Worm (Caenorhabditis elegans) whole organism, mixed stage, embryonic: ENCODE measurements around the gene hbl-1.

Experiments
- M03D4.4 ChIP-seq: sonication (generic microtip); optimal IDR thresholded peaks from 2 replicates; lab custom pipeline; 2017; ENCODE audit warnings: mild to moderate bottlenecking, missing genetic modification characterization, missing compliant biosample characterization
- bed-3 ChIP-seq: fragments of 200-800 bp; sonication (Bioruptor generic); optimal IDR thresholded peaks from 3 replicates; lab custom pipeline; 2018; ENCODE audit warnings: mild to moderate bottlenecking, missing genetic modification characterization, moderate library complexity, missing compliant biosample characterization
- blmp-1 ChIP-seq: fragments of 150-350 bp; optimal IDR thresholded peaks from 2 replicates; lab custom pipeline; 2014; ENCODE audit warnings: missing biosample characterization, missing genetic modification characterization
- ceh-39 ChIP-seq: fragments of 150-350 bp; optimal IDR thresholded peaks from 2 replicates; lab custom pipeline; 2014; ENCODE audit warnings: missing biosample characterization, missing genetic modification characterization
- ceh-43 ChIP-seq: fragments of 200-800 bp; sonication (Bioruptor generic); optimal IDR thresholded peaks from 2 replicates; lab custom pipeline; 2018; ENCODE audit warnings: mild to moderate bottlenecking, missing genetic modification characterization, moderate library complexity, missing compliant biosample characterization
- ceh-83 ChIP-seq: fragments of 200-800 bp; sonication (Bioruptor generic); optimal IDR thresholded peaks from 2 replicates; lab custom pipeline; 2018; ENCODE audit warnings: mild to moderate bottlenecking, missing genetic modification characterization, missing compliant biosample characterization
- ces-1 ChIP-seq: fragments of 150-350 bp; optimal IDR thresholded peaks from 2 replicates; lab custom pipeline; 2014; ENCODE audit warnings: missing biosample characterization, missing genetic modification reagents, missing genetic modification characterization
- cnd-1 ChIP-seq: fragments of 200-800 bp; sonication (Bioruptor generic); optimal IDR thresholded peaks from 2 replicates; lab custom pipeline; 2018; ENCODE audit warnings: mild to moderate bottlenecking, missing genetic modification characterization, missing compliant biosample characterization
- drap-1 ChIP-seq: fragments of 200-800 bp; sonication (Bioruptor generic); optimal IDR thresholded peaks from 3 replicates; lab custom pipeline; 2018; ENCODE audit warnings: mild to moderate bottlenecking, missing genetic modification characterization, missing compliant biosample characterization
- elt-1 ChIP-seq: sonication (generic microtip); optimal IDR thresholded peaks from 2 replicates; lab custom pipeline; 2017; ENCODE audit warnings: missing genetic modification characterization, mild to moderate bottlenecking, missing compliant biosample characterization, antibody characterized with exemption, moderate library complexity, borderline replicate concordance; ENCODE audit not compliant: insufficient read depth
- elt-3 ChIP-seq: fragments of 150-350 bp; optimal IDR thresholded peaks from 2 replicates; lab custom pipeline; 2014; ENCODE audit warnings: missing biosample characterization, missing genetic modification characterization
- flh-1 ChIP-seq: fragments of 200-800 bp; sonication (Bioruptor generic); optimal IDR thresholded peaks from 2 replicates; lab custom pipeline; 2018; ENCODE audit warnings: mild to moderate bottlenecking, missing genetic modification characterization, moderate library complexity, missing compliant biosample characterization
- ham-2 ChIP-seq: fragments of 200-800 bp; sonication (Bioruptor generic); optimal IDR thresholded peaks from 2 replicates; lab custom pipeline; 2018; ENCODE audit warnings: mild to moderate bottlenecking, missing genetic modification characterization, missing compliant biosample characterization
- hlh-1 ChIP-seq: fragments of 150-350 bp; optimal IDR thresholded peaks from 2 replicates; lab custom pipeline; 2014; ENCODE audit warnings: missing biosample characterization, missing genetic modification reagents, missing genetic modification characterization
- lin-13 ChIP-seq: fragments of 150-350 bp; optimal IDR thresholded peaks from 2 replicates; lab custom pipeline; 2014; ENCODE audit warnings: missing biosample characterization, missing genetic modification characterization
- lin-32 ChIP-seq: fragments of 200-800 bp; sonication (Bioruptor generic); optimal IDR thresholded peaks from 2 replicates; lab custom pipeline; 2018; ENCODE audit warnings: mild to moderate bottlenecking, missing genetic modification characterization, missing compliant biosample characterization
- lsy-2 ChIP-seq: fragments of 150-350 bp; optimal IDR thresholded peaks from 2 replicates; lab custom pipeline; 2014; ENCODE audit warnings: missing biosample characterization, missing genetic modification characterization
- mab-5 ChIP-seq: fragments of 150-350 bp; optimal IDR thresholded peaks from 2 replicates; lab custom pipeline; 2014; ENCODE audit warnings: missing biosample characterization, missing genetic modification characterization
- mep-1 ChIP-seq: fragments of 150-350 bp; optimal IDR thresholded peaks from 2 replicates; lab custom pipeline; 2017; ENCODE audit warnings: missing biosample characterization, missing genetic modification reagents, missing genetic modification characterization, inconsistent platforms
- mls-2 ChIP-seq: sonication (generic microtip); optimal IDR thresholded peaks from 2 replicates; lab custom pipeline; 2016; ENCODE audit warnings: mild to moderate bottlenecking, missing genetic modification characterization, moderate library complexity, missing compliant biosample characterization
- nhr-12 ChIP-seq: fragments of 150-350 bp; optimal IDR thresholded peaks from 2 replicates; lab custom pipeline; 2014; ENCODE audit warnings: missing biosample characterization, missing genetic modification characterization
- nhr-2 ChIP-seq: fragments of 150-350 bp; optimal IDR thresholded peaks from 2 replicates; lab custom pipeline; 2014; ENCODE audit warnings: missing biosample characterization, missing genetic modification characterization
- nhr-237 ChIP-seq: fragments of 150-350 bp; optimal IDR thresholded peaks from 2 replicates; lab custom pipeline; 2014; ENCODE audit warnings: missing biosample characterization, missing genetic modification characterization
- nhr-28 ChIP-seq: fragments of 150-350 bp; optimal IDR thresholded peaks from 2 replicates; lab custom pipeline; 2014; ENCODE audit warnings: missing biosample characterization, missing genetic modification characterization
- nhr-76 ChIP-seq: sonication (generic microtip); optimal IDR thresholded peaks from 2 replicates; lab custom pipeline; 2017; ENCODE audit warnings: missing biosample characterization, missing genetic modification characterization
- pha-4 ChIP-seq: fragments of 150-350 bp; optimal IDR thresholded peaks from 2 replicates; lab custom pipeline; 2018; ENCODE audit warnings: missing biosample characterization, missing genetic modification reagents, missing genetic modification characterization
- sem-2 ChIP-seq: fragments of 200-800 bp; sonication (Bioruptor generic); optimal IDR thresholded peaks from 2 replicates; lab custom pipeline; 2018; ENCODE audit warnings: mild to moderate bottlenecking, missing genetic modification characterization, missing compliant biosample characterization
- snpc-4 ChIP-seq: fragments of 150-350 bp; optimal IDR thresholded peaks from 2 replicates; lab custom pipeline; 2014; ENCODE audit warnings: missing biosample characterization, missing genetic modification characterization
- sptf-1 ChIP-seq: sonication (generic microtip); optimal IDR thresholded peaks from 2 replicates; lab custom pipeline; 2017; ENCODE audit warnings: mild to moderate bottlenecking, missing genetic modification characterization, moderate library complexity, missing compliant biosample characterization
- tbx-8 ChIP-seq: fragments of 200-800 bp; sonication (Bioruptor generic); optimal IDR thresholded peaks from 2 replicates; lab custom pipeline; 2018; ENCODE audit warnings: mild to moderate bottlenecking, missing genetic modification characterization, moderate library complexity, missing compliant biosample characterization
- unc-120 ChIP-seq: sonication (generic microtip); optimal IDR thresholded peaks from 2 replicates; lab custom pipeline; 2017; ENCODE audit warnings: missing genetic modification characterization, missing compliant biosample characterization; ENCODE audit not compliant: poor library complexity, severe bottlenecking
- unc-39 ChIP-seq: fragments of 150-350 bp; optimal IDR thresholded peaks from 2 replicates; lab custom pipeline; 2014; ENCODE audit warnings: missing biosample characterization, missing genetic modification characterization
- unc-62 ChIP-seq: fragments of 150-350 bp; optimal IDR thresholded peaks from 2 replicates; lab custom pipeline; 2014; ENCODE audit warnings: missing biosample characterization, missing genetic modification reagents, missing genetic modification characterization
- zip-8 ChIP-seq: fragments of 150-350 bp; optimal IDR thresholded peaks from 2 replicates; lab custom pipeline; 2014; ENCODE audit warnings: missing biosample characterization, missing genetic modification characterization
- ztf-11 ChIP-seq: fragments of 150-350 bp; optimal IDR thresholded peaks from 2 replicates; lab custom pipeline; 2014; ENCODE audit warnings: missing biosample characterization, missing genetic modification characterization

hbl-1 gene

ce11 chrX:5818176-5818575 lies 3.8 kb upstream of the hbl-1 start:
- TF ChIP-seq hlh-1 (tag; lab: Kevin White, UChicago) (peak; percentile 40), mab-5 (tag; lab: Kevin White, UChicago) (no peak), snpc-4 (tag; lab: Kevin White, UChicago) (no peak), cnd-1 (tag; lab: Kevin White, UChicago) (peak; percentile 42), ceh-39 (tag; lab: Kevin White, UChicago) (no peak), nhr-12 (tag; lab: Kevin White, UChicago) (no peak), nhr-28 (tag; lab: Kevin White, UChicago) (no peak), zip-8 (tag; lab: Kevin White, UChicago) (no peak), mls-2 (peak; percentile 73), ces-1 (no peak), pha-4 (tag; lab: Kevin White, UChicago) (peak; percentile 58), sptf-1 (tag; lab: Kevin White, UChicago) (peak; percentile 67), ham-2 (peak; percentile 85), elt-1 (tag; lab: Kevin White, UChicago) (no peak), nhr-237 (tag; lab: Kevin White, UChicago) (no peak), lin-13 (tag; lab: Kevin White, UChicago) (peak; percentile 8), blmp-1 (tag; lab: Kevin White, UChicago) (no peak), lsy-2 (tag; lab: Kevin White, UChicago) (no peak), nhr-2 (no peak), lin-32 (GFP tag; lab: Kevin White, UChicago) (no peak), ceh-43 (GFP tag; lab: Kevin White, UChicago) (no peak), M03D4.4 (tag; lab: Kevin White, UChicago) (no peak), tbx-8 (GFP tag; lab: Kevin White, UChicago) (no peak), ztf-11 (peak; percentile 61), ceh-83 (GFP tag; lab: Kevin White, UChicago) (no peak), drap-1 (GFP tag; lab: Kevin White, UChicago) (peak; percentile 75), mep-1 (tag; lab: Kevin White, UChicago) (no peak), unc-120 (tag; lab: Kevin White, UChicago) (no peak), flh-1 (GFP tag; lab: Kevin White, UChicago) (peak; percentile 29), bed-3 (no peak), sem-2 (GFP tag; lab: Kevin White, UChicago) (no peak), unc-39 (no peak), nhr-76 (tag; lab: Kevin White, UChicago) (no peak), elt-3 (tag; lab: Kevin White, UChicago) (no peak), unc-62 (peak; percentile 69)

ce11 chrX:5819702-5820470 lies 2.1 kb upstream of the hbl-1 start:
- TF ChIP-seq ceh-39 (tag; lab: Kevin White, UChicago) (no peak), ceh-83 (GFP tag; lab: Kevin White, UChicago) (no peak), ces-1 (no peak), pha-4 (tag; lab: Kevin White, UChicago) (no peak), nhr-2 (no peak), mab-5 (tag; lab: Kevin White, UChicago) (no peak), M03D4.4 (tag; lab: Kevin White, UChicago) (no peak), elt-3 (tag; lab: Kevin White, UChicago) (no peak), bed-3 (no peak), sem-2 (GFP tag; lab: Kevin White, UChicago) (no peak), snpc-4 (tag; lab: Kevin White, UChicago) (no peak), unc-39 (no peak), nhr-28 (tag; lab: Kevin White, UChicago) (no peak), lin-32 (GFP tag; lab: Kevin White, UChicago) (no peak)

- TF ChIP-seq M03D4.4 (tag; lab: Kevin White, UChicago), result peak; percentile 43
- no peak for TF ChIP-seq tbx-8 (GFP tag; lab: Kevin White, UChicago)
- peak; percentile 2 for TF ChIP-seq lin-32 (GFP tag; lab: Kevin White, UChicago)
- peak; percentile 35 for TF ChIP-seq drap-1 (GFP tag; lab: Kevin White, UChicago)
- TF ChIP-seq nhr-2, result no peak
- TF ChIP-seq nhr-28 (tag; lab: Kevin White, UChicago), result no peak
- TF ChIP-seq mep-1 (tag; lab: Kevin White, UChicago), result no peak
- peak; percentile 20 for TF ChIP-seq mls-2
- TF ChIP-seq sptf-1 (tag; lab: Kevin White, UChicago), result peak; percentile 24
- TF ChIP-seq, all 35 proteins: peak for 5
These were observed 1.1 kb upstream of the hbl-1 start for ce11 chrX:5820880-5821279.
